Comparison of ENCODE assay signal across 1 fruit fly cellular context in the genomic region with DNA sequence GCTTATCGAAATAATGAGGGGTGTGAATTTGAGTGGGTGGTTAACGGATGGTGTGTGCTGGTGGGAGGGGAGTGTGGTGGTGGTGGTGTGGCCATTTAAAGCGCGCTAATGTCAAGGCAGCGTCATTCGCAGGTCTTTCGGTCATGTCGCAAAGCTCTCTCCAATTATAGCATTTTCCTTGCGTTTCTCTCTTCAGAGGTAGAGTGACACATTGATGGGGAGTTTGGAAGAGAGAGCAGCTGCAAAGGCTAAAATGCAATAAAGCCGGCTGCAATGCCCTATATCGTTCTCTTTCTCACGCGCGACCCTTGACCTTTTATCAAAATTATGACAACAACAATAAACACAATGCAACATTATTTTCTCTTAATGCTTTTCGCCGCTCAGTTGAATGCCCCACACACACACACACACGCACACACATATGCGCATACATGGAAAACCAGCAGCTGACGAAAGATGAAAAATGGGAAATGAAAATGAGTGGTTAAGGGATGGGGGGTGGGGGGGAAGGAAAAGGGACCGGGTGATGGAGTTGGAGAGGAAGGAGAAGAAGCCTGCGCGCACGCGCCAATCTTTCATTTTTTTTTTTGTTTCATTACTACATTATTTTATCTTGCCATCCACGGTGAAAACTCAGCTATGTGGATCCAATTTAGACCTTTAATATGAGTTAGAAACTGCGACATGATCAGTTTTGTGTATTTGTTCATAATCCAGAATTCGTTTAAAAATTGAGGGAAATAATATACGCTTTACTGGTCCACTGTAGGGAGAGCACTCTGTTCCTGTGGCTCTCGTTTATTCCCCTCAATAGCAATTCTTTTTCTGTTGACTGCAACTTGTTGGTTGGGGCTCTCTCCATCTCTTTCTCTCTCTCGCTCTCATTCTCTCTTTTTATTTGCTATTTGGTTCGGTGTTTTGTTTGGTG.
TF ChIP-seq lines count a peak whose summit lies in the region.

No protein-coding gene starts in this region.

TF ChIP-seq in whole organism, embryonic, 481 proteins besides CTCF, POLR2A, EP300 and RAD21 (continued from another document and continues in another):
- TF ChIP-seq CG10543 (GFP tag; optimal IDR thresholded peaks at IDR 0.05; lab: Kevin White, UChicago) (peak; percentile 52), CG30403 (GFP tag; optimal IDR thresholded peaks at IDR 0.05; lab: Kevin White, UChicago) (peak; percentile 76), CG15696 (tag; optimal IDR thresholded peaks at IDR 0.05; lab: Kevin White, UChicago) (peak; percentile 87), ci (GFP tag; IDR thresholded peaks at IDR 0.05; lab: Robert Waterston, UW) (peak; percentile 88), CG7928 (GFP tag; optimal IDR thresholded peaks at IDR 0.05; lab: Kevin White, UChicago) (peak; percentile 7), Hr51 (GFP tag; optimal IDR thresholded peaks at IDR 0.05; lab: Kevin White, UChicago) (peak; percentile 64 to 74), CG2120 (GFP tag; optimal IDR thresholded peaks at IDR 0.05; lab: Kevin White, UChicago) (peak; percentile 71), pum (GFP tag; optimal IDR thresholded peaks at IDR 0.05; lab: Kevin White, UChicago) (peak; percentile 81), HLH3B (GFP tag; IDR thresholded peaks at IDR 0.05; lab: Robert Waterston, UW) (peak; percentile 84), Fer2 (tag; optimal IDR thresholded peaks at IDR 0.05; lab: Kevin White, UChicago) (peak; percentile 18), Asciz (GFP tag; optimal IDR thresholded peaks at IDR 0.05; lab: Kevin White, UChicago) (peak; percentile 64), Atf6 (GFP tag; IDR thresholded peaks at IDR 0.05; lab: Robert Waterston, UW) (peak; percentile 53; the same call in 1 of the 2 replicates), Xrp1 (GFP tag; IDR thresholded peaks at IDR 0.05; lab: Robert Waterston, UW) (peak; percentile 84), lov (optimal IDR thresholded peaks at IDR 0.05; lab: Kevin White, UChicago) (no peak), lov (GFP tag; IDR thresholded peaks at IDR 0.05; lab: Robert Waterston, UW) (0 out of 3 replicates have a peak, but pooled peaks have one; percentile 20), CG34376 (GFP tag; optimal IDR thresholded peaks at IDR 0.05; lab: Kevin White, UChicago) (peak; percentile 35), Dfd (GFP tag; optimal IDR thresholded peaks at IDR 0.05; lab: Kevin White, UChicago) (no peak), ewg (GFP tag; optimal IDR thresholded peaks at IDR 0.05; lab: Kevin White, UChicago) (peak; percentile 90), ssp (GFP tag; IDR thresholded peaks at IDR 0.05; lab: Robert Waterston, UW) (peak; percentile 42), CG10321 (GFP tag; IDR thresholded peaks at IDR 0.05; lab: Robert Waterston, UW) (no peak), CG9609 (GFP tag; optimal IDR thresholded peaks at IDR 0.05; lab: Kevin White, UChicago) (peak; percentile 74), exex (tag; optimal IDR thresholded peaks at IDR 0.05; lab: Kevin White, UChicago) (peak; percentile 16), HmgZ (tag; optimal IDR thresholded peaks at IDR 0.05; lab: Kevin White, UChicago) (peak; percentile 69), lmd (GFP tag; IDR thresholded peaks at IDR 0.05; lab: Robert Waterston, UW) (peak; percentile 79), vvl (GFP tag; IDR thresholded peaks at IDR 0.05; lab: Robert Waterston, UW) (peak; percentile 91), Bdp1 (GFP tag; optimal IDR thresholded peaks at IDR 0.05; lab: Kevin White, UChicago) (no peak), CG6813 (GFP tag; optimal IDR thresholded peaks at IDR 0.05; lab: Kevin White, UChicago) (peak; percentile 82), Dad (GFP tag; optimal IDR thresholded peaks at IDR 0.05; lab: Kevin White, UChicago) (peak; percentile 65), Kr (GFP tag; optimal IDR thresholded peaks at IDR 0.05; lab: Kevin White, UChicago) (peak; percentile 35), dm (GFP tag; optimal IDR thresholded peaks at IDR 0.05; lab: Kevin White, UChicago) (peak; percentile 57), zen2 (GFP tag; IDR thresholded peaks at IDR 0.05; lab: Robert Waterston, UW; ENCODE audit: partially characterized antibody) (no peak), nom (GFP tag; optimal IDR thresholded peaks at IDR 0.05; lab: Kevin White, UChicago) (peak; percentile 61), HLH4C (GFP tag; IDR thresholded peaks at IDR 0.05; lab: Robert Waterston, UW; ENCODE audit: partially characterized antibody) (no peak), Eip74EF (GFP tag; optimal IDR thresholded peaks at IDR 0.05; lab: Kevin White, UChicago) (peak in 1 of 2 experiments; percentile 73), sens-2 (GFP tag; IDR thresholded peaks at IDR 0.05; lab: Robert Waterston, UW) (peak; percentile 60), chinmo (GFP tag; IDR thresholded peaks at IDR 0.05; lab: Robert Waterston, UW; ENCODE audit: partially characterized antibody) (0 out of 4 replicates have a peak, but pooled peaks have one; percentile 9), H15 (GFP tag; IDR thresholded peaks at IDR 0.05; lab: Robert Waterston, UW) (peak; percentile 64; the same call in 2 of the 3 replicates), CrebB (tag; optimal IDR thresholded peaks at IDR 0.05; lab: Kevin White, UChicago) (peak; percentile 51), Med (GFP tag; lab: Kevin White, UChicago) (peak; percentile 94), Taf1 (GFP tag; IDR thresholded peaks at IDR 0.05; lab: Robert Waterston, UW) (peak; percentile 50; the same call in 1 of the 2 replicates), Sry-β (GFP tag; optimal IDR thresholded peaks at IDR 0.05; lab: Kevin White, UChicago) (peak; percentile 1), odd (GFP tag; optimal IDR thresholded peaks at IDR 0.05; lab: Kevin White, UChicago) (peak; percentile 66), Fer3 (tag; optimal IDR thresholded peaks at IDR 0.05; lab: Kevin White, UChicago) (peak; percentile 71), CG32532 (GFP tag; IDR thresholded peaks at IDR 0.05; lab: Robert Waterston, UW) (peak; percentile 72), Scr (GFP tag; IDR thresholded peaks at IDR 0.05; lab: Robert Waterston, UW; ENCODE audit: partially characterized antibody) (no peak), CG2678 (tag; optimal IDR thresholded peaks at IDR 0.05; lab: Kevin White, UChicago) (peak; percentile 85), gro (GFP tag; optimal IDR thresholded peaks at IDR 0.05; lab: Kevin White, UChicago) (peak; percentile 46), Max (GFP tag; optimal IDR thresholded peaks at IDR 0.05; lab: Kevin White, UChicago) (peak; percentile 33), CG6683 (GFP tag; optimal IDR thresholded peaks at IDR 0.05; lab: Kevin White, UChicago) (peak; percentile 48), tna (GFP tag; IDR thresholded peaks at IDR 0.05; lab: Robert Waterston, UW; ENCODE audit: partially characterized antibody) (no peak), CG9797 (GFP tag; optimal IDR thresholded peaks at IDR 0.05; lab: Kevin White, UChicago) (no peak), CG18764 (GFP tag; optimal IDR thresholded peaks at IDR 0.05; lab: Kevin White, UChicago) (peak; percentile 56), CG12942 (GFP tag; optimal IDR thresholded peaks at IDR 0.05; lab: Kevin White, UChicago) (peak; percentile 63), usp (GFP tag; optimal IDR thresholded peaks at IDR 0.05; lab: Kevin White, UChicago) (no peak), gsb-n (tag; optimal IDR thresholded peaks at IDR 0.05; lab: Kevin White, UChicago) (peak; percentile 78), grau (tag; optimal IDR thresholded peaks at IDR 0.05; lab: Kevin White, UChicago) (peak; percentile 98), CG12299 (tag; optimal IDR thresholded peaks at IDR 0.05; lab: Kevin White, UChicago) (peak; percentile 23), Camta (GFP tag; optimal IDR thresholded peaks at IDR 0.05; lab: Kevin White, UChicago) (peak; percentile 68), CG34422 (GFP tag; IDR thresholded peaks at IDR 0.05; lab: Robert Waterston, UW) (peak; percentile 84), gcm2 (GFP tag; optimal IDR thresholded peaks at IDR 0.05; lab: Kevin White, UChicago) (peak; percentile 31), CG15073 (GFP tag; optimal IDR thresholded peaks at IDR 0.05; lab: Kevin White, UChicago) (no peak), Oli (tag; optimal IDR thresholded peaks at IDR 0.05; lab: Kevin White, UChicago) (peak; percentile 85), CG17829 (tag; optimal IDR thresholded peaks at IDR 0.05; lab: Kevin White, UChicago) (peak; percentile 76), pho (GFP tag; optimal IDR thresholded peaks at IDR 0.05; lab: Kevin White, UChicago) (peak; percentile 63), E2f2 (GFP tag; IDR thresholded peaks at IDR 0.05; lab: Robert Waterston, UW) (peak; percentile 53; the same call in 1 of the 2 replicates), nerfin-2 (GFP tag; IDR thresholded peaks at IDR 0.05; lab: Robert Waterston, UW; ENCODE audit: partially characterized antibody) (no peak), H2.0 (GFP tag; IDR thresholded peaks at IDR 0.05; lab: Robert Waterston, UW) (peak; percentile 77), crol (GFP tag; IDR thresholded peaks at IDR 0.05; lab: Robert Waterston, UW) (peak; percentile 95), amos (GFP tag; IDR thresholded peaks at IDR 0.05; lab: Robert Waterston, UW; ENCODE audit: partially characterized antibody) (no peak), HHEX (GFP tag; optimal IDR thresholded peaks at IDR 0.05; lab: Kevin White, UChicago) (peak; percentile 69), CG7745 (tag; optimal IDR thresholded peaks at IDR 0.05; lab: Kevin White, UChicago) (no peak), CG15601 (tag; optimal IDR thresholded peaks at IDR 0.05; lab: Kevin White, UChicago) (peak; percentile 63), CG12659 (GFP tag; optimal IDR thresholded peaks at IDR 0.05; lab: Kevin White, UChicago) (peak; percentile 76), Ets65A (GFP tag; lab: Kevin White, UChicago) (peak; percentile 94), CG32767 (GFP tag; IDR thresholded peaks at IDR 0.05; lab: Robert Waterston, UW) (0 out of 2 replicates have a peak, but pooled peaks have one; percentile 44), CG13296 (GFP tag; optimal IDR thresholded peaks at IDR 0.05; lab: Kevin White, UChicago) (peak; percentile 64), Nf-YB (GFP tag; optimal IDR thresholded peaks at IDR 0.05; lab: Kevin White, UChicago) (peak; percentile 52), CG6654 (GFP tag; optimal IDR thresholded peaks at IDR 0.05; lab: Kevin White, UChicago) (peak; percentile 42), Hmx (GFP tag; optimal IDR thresholded peaks at IDR 0.05; lab: Kevin White, UChicago) (no peak), BEAF-32 (GFP tag; optimal IDR thresholded peaks at IDR 0.05; lab: Kevin White, UChicago) (no peak), CG6854 (GFP tag; optimal IDR thresholded peaks at IDR 0.05; lab: Kevin White, UChicago) (peak; percentile 44), chm (GFP tag; IDR thresholded peaks at IDR 0.05; lab: Robert Waterston, UW) (peak; percentile 78), CkIIα-i1 (GFP tag; IDR thresholded peaks at IDR 0.05; lab: Robert Waterston, UW) (0 out of 2 replicates have a peak, but pooled peaks have one; percentile 8), CG1602 (GFP tag; optimal IDR thresholded peaks at IDR 0.05; lab: Kevin White, UChicago) (peak; percentile 73), CG3838 (GFP tag; optimal IDR thresholded peaks at IDR 0.05; lab: Kevin White, UChicago) (no peak), NFAT (GFP tag; IDR thresholded peaks at IDR 0.05; lab: Robert Waterston, UW) (peak; percentile 34; the same call in 1 of the 2 replicates), NfI (GFP tag; optimal IDR thresholded peaks at IDR 0.05; lab: Kevin White, UChicago) (peak; percentile 79), CG4328 (GFP tag; optimal IDR thresholded peaks at IDR 0.05; lab: Kevin White, UChicago) (peak; percentile 52), CoRest (tag; optimal IDR thresholded peaks at IDR 0.05; lab: Kevin White, UChicago) (peak; percentile 80), CG14014 (GFP tag; IDR thresholded peaks at IDR 0.05; lab: Robert Waterston, UW) (peak; percentile 73), CG4617 (GFP tag; optimal IDR thresholded peaks at IDR 0.05; lab: Kevin White, UChicago; ENCODE audit: borderline replicate concordance) (peak; percentile 48), cas (GFP tag; IDR thresholded peaks at IDR 0.05; lab: Robert Waterston, UW) (no peak), cwo (GFP tag; optimal IDR thresholded peaks at IDR 0.05; lab: Kevin White, UChicago) (peak; percentile 66), disco-r (GFP tag; optimal IDR thresholded peaks at IDR 0.05; lab: Kevin White, UChicago) (peak; percentile 64), jing (GFP tag; optimal IDR thresholded peaks at IDR 0.05; lab: Kevin White, UChicago) (peak; percentile 68), z (GFP tag; IDR thresholded peaks at IDR 0.05; lab: Robert Waterston, UW) (0 out of 3 replicates have a peak, but pooled peaks have one; percentile 20), CG30431 (GFP tag; optimal IDR thresholded peaks at IDR 0.05; lab: Kevin White, UChicago) (peak; percentile 76), knrl (GFP tag; IDR thresholded peaks at IDR 0.05; lab: Robert Waterston, UW; ENCODE audit: partially characterized antibody) (no peak), Rfx (GFP tag; IDR thresholded peaks at IDR 0.05; lab: Robert Waterston, UW) (peak; percentile 76), Sox100B (GFP tag; optimal IDR thresholded peaks at IDR 0.05; lab: Kevin White, UChicago) (peak; percentile 73), CG13894 (tag; optimal IDR thresholded peaks at IDR 0.05; lab: Kevin White, UChicago) (peak; percentile 44), CG10654 (GFP tag; optimal IDR thresholded peaks at IDR 0.05; lab: Kevin White, UChicago) (peak; percentile 55), chn (GFP tag; optimal IDR thresholded peaks at IDR 0.05; lab: Kevin White, UChicago) (peak; percentile 73), tup (GFP tag; optimal IDR thresholded peaks at IDR 0.05; lab: Kevin White, UChicago) (no peak), CG2199 (GFP tag; IDR thresholded peaks at IDR 0.05; lab: Robert Waterston, UW) (peak; percentile 62; the same call in 1 of the 3 replicates), gce (GFP tag; IDR thresholded peaks at IDR 0.05; lab: Robert Waterston, UW) (peak; percentile 76; the same call in 2 of the 3 replicates), ato (GFP tag; IDR thresholded peaks at IDR 0.05; lab: Robert Waterston, UW; ENCODE audit: partially characterized antibody) (no peak), chif (GFP tag; optimal IDR thresholded peaks at IDR 0.05; lab: Kevin White, UChicago) (peak; percentile 71 to 79), CG34224 (GFP tag; IDR thresholded peaks at IDR 0.05; lab: Robert Waterston, UW; ENCODE audit: partially characterized antibody) (no peak), CG4820 (GFP tag; optimal IDR thresholded peaks at IDR 0.05; lab: Kevin White, UChicago) (peak; percentile 61), trem (tag; optimal IDR thresholded peaks at IDR 0.05; lab: Kevin White, UChicago) (peak; percentile 48), CG5180 (GFP tag; optimal IDR thresholded peaks at IDR 0.05; lab: Kevin White, UChicago) (peak; percentile 76), CG16815 (GFP tag; optimal IDR thresholded peaks at IDR 0.05; lab: Kevin White, UChicago) (peak; percentile 79), CG14860 (GFP tag; IDR thresholded peaks at IDR 0.05; lab: Robert Waterston, UW; ENCODE audit: partially characterized antibody) (no peak), CG3726 (GFP tag; IDR thresholded peaks at IDR 0.05; lab: Robert Waterston, UW) (0 out of 3 replicates have a peak, but pooled peaks have one; percentile 50), salm (tag; optimal IDR thresholded peaks at IDR 0.05; lab: Kevin White, UChicago) (peak; percentile 64)
